Worm (Caenorhabditis elegans): ENCODE measurements around the gene C43F9.4.

C43F9.4 gene

DNA sequence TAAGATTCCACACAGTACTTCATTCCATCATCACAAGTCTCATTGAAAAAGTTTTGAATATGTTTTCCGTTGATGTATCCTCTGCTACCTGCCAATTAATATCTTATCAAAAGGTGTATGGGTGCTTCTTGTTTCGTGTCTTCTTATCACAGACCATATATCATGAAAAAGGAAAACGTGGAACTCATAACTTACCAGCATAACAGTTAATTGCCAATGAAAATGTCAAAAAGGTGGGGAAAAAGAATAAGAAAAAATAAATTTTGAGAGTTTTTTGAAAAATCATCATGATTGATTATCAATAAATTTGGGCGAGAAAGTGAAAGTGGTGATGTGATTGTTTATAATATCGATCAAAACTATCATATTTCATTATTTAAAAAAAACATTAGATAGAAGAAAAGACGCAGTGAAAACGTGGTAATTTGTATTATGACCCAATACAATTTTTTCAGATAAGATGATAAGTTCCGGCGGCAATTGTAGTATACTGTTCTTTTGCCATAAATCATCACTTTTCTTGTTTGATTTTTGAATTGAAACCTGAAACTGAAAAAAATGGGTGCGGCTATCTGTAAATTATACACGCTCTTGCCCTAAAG is 42.1 kb upstream of the C43F9.4 start, which contains the start of gene F56C4.4 (continued):
- TF ChIP-seq egl-27 (tag; optimal IDR thresholded peaks at IDR 0.05) (no peak), tag-97 (GFP tag; IDR thresholded peaks at IDR 0.05) (no peak), T26A8.4 (GFP tag; IDR thresholded peaks at IDR 0.05) (no peak), ceh-82 (tag; optimal IDR thresholded peaks at IDR 0.05) (no peak), dmd-9 (GFP tag; IDR thresholded peaks at IDR 0.05) (no peak), nhr-237 (tag; optimal IDR thresholded peaks at IDR 0.05) (no peak), skn-1 (tag; optimal IDR thresholded peaks at IDR 0.05) (no peak), pqm-1 (tag; optimal IDR thresholded peaks at IDR 0.05) (peak; percentile 35), nhr-28 (tag; optimal IDR thresholded peaks at IDR 0.05) (peak; percentile 54), mdl-1 (tag; optimal IDR thresholded peaks at IDR 0.05) (no peak), Y48G9A.11 (GFP tag; IDR thresholded peaks at IDR 0.05) (no peak), R02D3.7 (tag; optimal IDR thresholded peaks at IDR 0.05) (no peak), hif-1 (tag; optimal IDR thresholded peaks at IDR 0.05) (no peak), daf-16 (GFP tag; optimal IDR thresholded peaks at IDR 0.05) (peak in 1 of 2 experiments; percentile 27), daf-16 (tag; optimal IDR thresholded peaks at IDR 0.05) (peak; percentile 53), hmg-1.1 (GFP tag; IDR thresholded peaks at IDR 0.05) (no peak), aha-1 (tag) (peak; percentile 20), F44E2.7 (GFP tag; IDR thresholded peaks at IDR 0.05) (no peak)

DNA sequence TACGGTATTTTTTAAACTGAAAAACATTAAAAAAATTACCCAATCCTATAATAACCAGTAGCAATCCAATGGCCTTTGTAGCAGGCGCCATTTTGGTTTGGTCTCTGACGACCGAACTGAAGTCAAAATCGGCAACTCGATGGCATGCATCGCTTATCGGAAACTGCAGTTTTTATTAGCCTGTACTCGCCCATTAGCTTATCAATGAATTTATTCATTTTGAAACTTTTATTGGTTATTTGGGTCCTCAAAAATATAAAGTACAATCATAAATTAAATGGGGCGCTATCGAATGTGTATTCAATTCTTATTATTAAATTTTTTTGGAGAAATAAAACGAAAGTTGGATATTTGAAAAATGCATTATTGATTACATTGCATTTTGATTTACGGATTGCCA is 39.8 kb upstream of the C43F9.4 start, which contains the start of gene R09H10.5:
R09H10.5 (minus strand) TSS at position 106 of the 400 bp plus-strand sequence.
- peak; percentile 36 for TF ChIP-seq nhr-28 (tag; optimal IDR thresholded peaks at IDR 0.05)
- peak; percentile 42 for TF ChIP-seq hlh-11 (tag; optimal IDR thresholded peaks at IDR 0.05)
- TF ChIP-seq nhr-41 (GFP tag; IDR thresholded peaks at IDR 0.05), result no peak
- peak; percentile 79 for TF ChIP-seq pqm-1 (tag; optimal IDR thresholded peaks at IDR 0.05)
- TF ChIP-seq rbr-2 (tag; optimal IDR thresholded peaks at IDR 0.05), result no peak
- TF ChIP-seq php-3 (GFP tag; IDR thresholded peaks at IDR 0.05), result peak; percentile 98
- peak; percentile 38; the same call in 1 of the 2 replicates for TF ChIP-seq dmd-6 (GFP tag; IDR thresholded peaks at IDR 0.05)
- no peak for TF ChIP-seq unc-39 (tag; optimal IDR thresholded peaks at IDR 0.05)
- no peak for TF ChIP-seq mxl-2 (GFP tag; conservative IDR thresholded peaks at IDR 0.05)
- peak; percentile 84 for TF ChIP-seq ceh-20 (GFP tag; IDR thresholded peaks at IDR 0.05)
- no peak for TF ChIP-seq daf-16 (GFP tag; optimal IDR thresholded peaks at IDR 0.05)
- TF ChIP-seq daf-16 (tag; optimal IDR thresholded peaks at IDR 0.05), result peak; percentile 46
- peak; percentile 20 for TF ChIP-seq dve-1 (tag; optimal IDR thresholded peaks at IDR 0.05; ENCODE audit: insufficient read depth)

DNA sequence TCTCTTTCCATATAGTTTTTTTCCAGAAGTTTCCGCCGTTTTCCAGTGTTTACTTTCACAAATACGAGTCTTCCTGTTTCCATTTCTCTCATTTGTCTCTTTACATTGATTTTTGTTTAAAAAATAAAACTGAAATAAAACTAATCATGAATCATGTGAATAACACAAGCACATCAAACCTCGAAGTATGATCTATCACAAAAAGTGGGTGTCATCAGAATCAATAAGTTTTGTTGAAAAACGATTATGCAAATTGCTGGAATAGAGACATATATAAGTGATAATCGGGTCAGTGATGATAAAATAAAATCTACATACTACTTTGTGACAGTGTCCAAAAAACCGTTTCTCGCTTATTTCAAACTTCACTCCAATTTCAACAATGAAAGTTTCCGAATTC is 31.8 kb upstream of the C43F9.4 start, which contains the start of gene R09H10.7:
R09H10.7 (plus strand) TSS at position 301 of the 400 bp plus-strand sequence.
- TF ChIP-seq dmd-9 (GFP tag; IDR thresholded peaks at IDR 0.05) (no peak), nhr-102 (tag; optimal IDR thresholded peaks at IDR 0.05) (no peak), egl-27 (tag; optimal IDR thresholded peaks at IDR 0.05) (no peak), unc-130 (GFP tag; optimal IDR thresholded peaks at IDR 0.05) (no peak), php-3 (GFP tag; IDR thresholded peaks at IDR 0.05) (no peak), zfp-3 (GFP tag; conservative IDR thresholded peaks at IDR 0.05) (0 out of 2 replicates have a peak, but pooled peaks have one; percentile 33), hif-1 (tag; optimal IDR thresholded peaks at IDR 0.05) (no peak), mes-2 (tag; optimal IDR thresholded peaks at IDR 0.05; ENCODE audit: poor library complexity, severe bottlenecking) (no peak)

DNA sequence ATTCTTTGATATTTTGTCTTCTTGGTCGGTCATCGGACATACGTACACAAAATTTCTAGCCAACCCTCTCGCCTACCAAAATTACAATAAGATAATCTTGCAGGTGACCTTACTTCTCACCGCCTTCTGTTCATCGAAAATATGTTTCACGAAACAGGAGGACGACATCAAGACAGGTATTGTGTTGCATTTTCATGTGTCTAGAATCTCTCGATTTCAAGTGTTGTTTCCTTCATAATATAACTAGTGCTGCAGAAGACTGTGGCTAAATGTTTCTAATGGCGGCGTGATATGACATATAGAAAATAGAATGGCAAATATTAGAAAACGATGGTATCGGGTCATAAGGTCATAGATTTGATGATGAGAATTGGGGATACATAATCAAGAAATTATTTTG is 28.1 kb upstream of the C43F9.4 start:
- no peak for TF ChIP-seq lir-3 (tag; optimal IDR thresholded peaks at IDR 0.05)
- TF ChIP-seq cey-2 (tag; optimal IDR thresholded peaks at IDR 0.05; ENCODE audit: borderline replicate concordance, insufficient read depth), result peak; percentile 2
- no peak for TF ChIP-seq nhr-77 (tag; optimal IDR thresholded peaks at IDR 0.05)
- TF ChIP-seq lsy-2 (tag; optimal IDR thresholded peaks at IDR 0.05), result no peak
- no peak for TF ChIP-seq nhr-111 (GFP tag; optimal IDR thresholded peaks at IDR 0.05)
- TF ChIP-seq ces-1 (GFP tag; optimal IDR thresholded peaks at IDR 0.05), result no peak
- no peak for TF ChIP-seq zip-11 (GFP tag; IDR thresholded peaks at IDR 0.05)
- TF ChIP-seq unc-62 (GFP tag; optimal IDR thresholded peaks at IDR 0.05 in 1 of 2), result peak in 1 of 2 experiments; percentile 92
- TF ChIP-seq unc-62 (tag; optimal IDR thresholded peaks at IDR 0.05), result no peak
- TF ChIP-seq hlh-30 (tag; optimal IDR thresholded peaks at IDR 0.05; ENCODE audit: insufficient read depth), result peak; percentile 19

Data from whole organism, L4 larva.